Fruit fly (Drosophila melanogaster): Measurements from ENCODE around the gene CG14402.

dm6 chr2L:20898478-20899075 lies 49.5 kb downstream of the CG14402 start:
- TF ChIP-seq Sin3A (optimal IDR thresholded peaks at IDR 0.05) (no peak), h (optimal IDR thresholded peaks at IDR 0.05) (no peak), ttk (optimal IDR thresholded peaks at IDR 0.05) (no peak), psq (optimal IDR thresholded peaks at IDR 0.05) (no peak), Myc (optimal IDR thresholded peaks at IDR 0.05) (no peak), insv (optimal IDR thresholded peaks at IDR 0.05) (no peak)
